Fruit fly (Drosophila melanogaster) S2 (cell line): Measurements from ENCODE around the gene CG18476.
A peak's percentile ranks its signal among the peaks of the same experiment; 100 is the strongest.

ENCODE experiments used
- CG8478 ChIP-seq: fragments of >200 bp; optimal IDR thresholded peaks from 2 replicates; lab custom pipeline; 2018
- CTCF ChIP-seq, 2 experiments: fragments of >200 bp; optimal IDR thresholded peaks; 2 replicates each; lab custom pipeline; 2018

The CG18476 gene

dm6 chr3R:11679513-11679912 lies 1.6 kb upstream of the CG18476 start, which contains the start of the genes Taf12 and Ho:
Gene Taf12 (minus strand): TSS chr3R:11679690.
Gene Ho (plus strand): TSS chr3R:11679743.
- TF ChIP-seq CG8478 (lab: Kevin White, UChicago): no peak
- peak in 1 of 2 experiments; percentile 12 for TF ChIP-seq CTCF (optimal IDR thresholded peaks at IDR 0.05; lab: Kevin White, UChicago)

- TF ChIP-seq CG8478 (lab: Kevin White, UChicago) (no peak), CTCF (optimal IDR thresholded peaks at IDR 0.05; lab: Kevin White, UChicago) (no peak)
Measured at dm6 chr3R:11673955-11674663, 3.8 kb downstream of the CG18476 start, which contains the start of gene CG14715. Gene CG14715 (plus strand): TSS chr3R:11674221.

dm6 chr3R:11671784-11672183 lies 6.1 kb downstream of the CG18476 start:
- no peak for TF ChIP-seq CTCF (optimal IDR thresholded peaks at IDR 0.05; lab: Kevin White, UChicago)
- TF ChIP-seq CG8478 (lab: Kevin White, UChicago): no peak

dm6 chr3R:11670888-11671287 lies 7.0 kb downstream of the CG18476 start:
- no peak for TF ChIP-seq CG8478 (lab: Kevin White, UChicago)
- no peak for TF ChIP-seq CTCF (optimal IDR thresholded peaks at IDR 0.05; lab: Kevin White, UChicago)

- TF ChIP-seq CTCF (optimal IDR thresholded peaks at IDR 0.05; lab: Kevin White, UChicago) (no peak), CG8478 (lab: Kevin White, UChicago) (no peak)
Measured at dm6 chr3R:11669954-11670347, 8.0 kb downstream of the CG18476 start.

- TF ChIP-seq CTCF (optimal IDR thresholded peaks at IDR 0.05; lab: Kevin White, UChicago): no peak
Measured at dm6 chr3R:11669017-11669953, 8.6 kb downstream of the CG18476 start.

dm6 chr3R:11665925-11666687 lies 11.8 kb downstream of the CG18476 start:
- TF ChIP-seq CG8478 (lab: Kevin White, UChicago) (no peak), CTCF (optimal IDR thresholded peaks at IDR 0.05; lab: Kevin White, UChicago) (no peak)

dm6 chr3R:11665508-11665907 lies 12.4 kb downstream of the CG18476 start:
- no peak for TF ChIP-seq CG8478 (lab: Kevin White, UChicago)
- TF ChIP-seq CTCF (optimal IDR thresholded peaks at IDR 0.05; lab: Kevin White, UChicago): peak; percentile 92

dm6 chr3R:11663441-11663840 lies 14.5 kb downstream of the CG18476 start:
- TF ChIP-seq CG8478 (lab: Kevin White, UChicago) (no peak), CTCF (optimal IDR thresholded peaks at IDR 0.05; lab: Kevin White, UChicago) (no peak)

dm6 chr3R:11662617-11663016 lies 15.3 kb downstream of the CG18476 start:
- TF ChIP-seq CG8478 (lab: Kevin White, UChicago): no peak
- TF ChIP-seq CTCF (optimal IDR thresholded peaks at IDR 0.05; lab: Kevin White, UChicago): no peak

dm6 chr3R:11661712-11662111 lies 16.2 kb downstream of the CG18476 start:
- no peak for TF ChIP-seq CG8478 (lab: Kevin White, UChicago)
- TF ChIP-seq CTCF (optimal IDR thresholded peaks at IDR 0.05; lab: Kevin White, UChicago): no peak

dm6 chr3R:11661187-11661586 lies 16.7 kb downstream of the CG18476 start:
- TF ChIP-seq CG8478 (lab: Kevin White, UChicago): no peak
- no peak for TF ChIP-seq CTCF (optimal IDR thresholded peaks at IDR 0.05; lab: Kevin White, UChicago)

- no peak for TF ChIP-seq CG8478 (lab: Kevin White, UChicago)
- no peak for TF ChIP-seq CTCF (optimal IDR thresholded peaks at IDR 0.05; lab: Kevin White, UChicago)
Measured at dm6 chr3R:11657786-11658193, 20.1 kb downstream of the CG18476 start.

- no peak for TF ChIP-seq CTCF (optimal IDR thresholded peaks at IDR 0.05; lab: Kevin White, UChicago)
- TF ChIP-seq CG8478 (lab: Kevin White, UChicago): no peak
Measured at dm6 chr3R:11656614-11657216, 21.2 kb downstream of the CG18476 start.
